Worm (Caenorhabditis elegans): ENCODE results near the gene M153.5.

DNA sequence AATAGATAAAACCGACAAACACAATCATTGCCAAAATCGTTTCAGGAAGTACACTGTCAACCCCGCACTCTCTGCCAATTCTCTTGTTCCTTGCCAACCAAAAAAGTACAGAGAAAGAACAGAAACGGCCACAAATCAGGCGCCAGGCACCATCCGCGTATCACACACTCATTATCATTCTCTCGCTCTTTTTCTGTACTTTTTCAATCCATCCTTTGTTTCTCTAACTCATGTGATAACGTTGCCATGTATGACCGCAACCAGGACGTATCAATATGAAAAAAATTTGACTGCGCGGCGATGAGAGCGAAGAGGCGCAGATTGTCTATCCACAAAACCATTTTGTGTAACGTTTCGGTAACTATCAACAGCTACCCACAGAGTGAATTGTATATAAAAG lies 39.2 kb upstream of the M153.5 start, which contains the start of gene col-181:
- TF ChIP-seq nhr-28 (tag; optimal IDR thresholded peaks at IDR 0.05) (no peak), nhr-237 (tag; optimal IDR thresholded peaks at IDR 0.05) (no peak), cnd-1 (tag; optimal IDR thresholded peaks at IDR 0.05) (no peak), nhr-12 (tag; optimal IDR thresholded peaks at IDR 0.05) (no peak), pha-4 (tag; optimal IDR thresholded peaks at IDR 0.05) (no peak), M03D4.4 (tag; optimal IDR thresholded peaks at IDR 0.05) (no peak), ztf-11 (tag; optimal IDR thresholded peaks at IDR 0.05) (no peak), ceh-43 (GFP tag; optimal IDR thresholded peaks at IDR 0.05) (no peak), snpc-4 (tag; optimal IDR thresholded peaks at IDR 0.05) (no peak), unc-62 (GFP tag; optimal IDR thresholded peaks at IDR 0.05) (no peak), blmp-1 (tag; optimal IDR thresholded peaks at IDR 0.05) (no peak), sptf-1 (tag; optimal IDR thresholded peaks at IDR 0.05) (no peak)
